Fruit fly (Drosophila melanogaster) ovary, adult (tissue): Measurements from ENCODE around the gene CycK.

Source experiments
- CG17801 ChIP-seq: fragments of 200-800 bp; optimal IDR thresholded peaks from 2 replicates; lab custom pipeline; 2019; ENCODE audit warnings: missing biosample characterization, mild to moderate bottlenecking, missing genetic modification characterization, moderate library complexity; ENCODE audit not compliant: partially characterized antibody

The CycK gene

DNA sequence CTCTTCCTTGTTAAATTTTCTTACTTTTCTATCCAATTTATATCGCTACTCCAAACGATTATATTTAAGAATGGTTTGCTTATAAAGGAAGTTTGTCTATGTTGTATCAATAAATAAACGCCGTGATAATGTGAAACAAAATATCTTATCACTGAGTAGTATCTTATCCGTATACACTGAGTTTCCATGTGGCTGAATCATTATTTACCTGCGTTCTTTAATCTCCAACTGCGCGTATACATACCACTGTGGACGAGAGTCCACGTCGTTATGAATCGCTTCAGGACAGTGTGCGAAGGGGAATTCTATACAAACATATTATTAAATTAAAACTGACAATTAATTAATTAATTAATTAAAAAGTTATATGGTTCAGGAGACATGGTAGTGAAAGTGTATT is 9.4 kb upstream of the CycK start:
- TF ChIP-seq CG17801: no peak

DNA sequence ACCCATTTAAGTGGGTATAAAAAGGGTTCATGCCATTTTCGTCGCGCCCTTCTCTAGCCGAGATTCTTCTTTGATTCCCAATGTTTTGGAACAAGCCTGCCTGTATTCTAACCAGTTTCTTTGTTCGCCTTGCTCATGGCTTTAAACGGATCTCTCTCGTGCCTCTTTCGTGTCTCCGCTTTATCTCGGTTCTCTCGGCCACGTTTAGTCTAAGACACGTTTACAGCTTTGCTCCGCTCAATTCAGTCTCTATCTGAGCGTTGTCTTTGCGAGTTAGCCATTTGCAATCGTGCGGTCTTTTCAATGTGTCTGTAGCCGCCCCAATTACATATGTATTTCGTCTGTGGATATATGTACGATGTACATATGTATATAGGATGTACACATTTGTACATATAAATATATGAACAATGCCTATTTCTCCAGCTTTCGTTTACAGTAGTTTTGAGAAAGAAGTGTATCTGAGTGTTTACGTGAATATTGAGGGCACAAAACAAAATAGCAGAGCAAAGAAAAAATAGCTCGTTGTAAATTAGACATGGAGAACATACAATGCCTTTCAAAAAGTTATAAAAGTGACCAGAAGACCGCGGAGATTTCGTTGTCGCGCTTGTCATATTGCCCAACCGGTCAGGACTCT is 4.3 kb upstream of the CycK start:
- TF ChIP-seq CG17801: no peak

DNA sequence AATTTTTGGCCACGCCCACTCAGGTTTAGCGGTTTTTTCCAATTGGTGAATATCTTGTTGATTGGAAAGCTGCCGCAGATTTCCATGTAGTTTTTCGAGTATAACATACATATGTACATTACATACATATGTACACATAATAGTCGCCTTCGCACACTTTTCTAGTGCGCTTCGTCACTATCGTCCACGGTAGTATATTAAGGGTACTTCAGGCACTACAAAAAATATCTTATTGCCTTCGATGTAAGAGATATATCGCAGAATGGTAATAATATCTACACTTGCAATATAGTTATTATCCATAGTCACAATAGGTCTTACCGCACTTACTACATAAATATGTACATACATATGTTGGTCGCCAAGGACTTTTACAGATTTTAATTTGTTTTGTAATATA is 3.0 kb upstream of the CycK start:
- TF ChIP-seq CG17801: no peak

DNA sequence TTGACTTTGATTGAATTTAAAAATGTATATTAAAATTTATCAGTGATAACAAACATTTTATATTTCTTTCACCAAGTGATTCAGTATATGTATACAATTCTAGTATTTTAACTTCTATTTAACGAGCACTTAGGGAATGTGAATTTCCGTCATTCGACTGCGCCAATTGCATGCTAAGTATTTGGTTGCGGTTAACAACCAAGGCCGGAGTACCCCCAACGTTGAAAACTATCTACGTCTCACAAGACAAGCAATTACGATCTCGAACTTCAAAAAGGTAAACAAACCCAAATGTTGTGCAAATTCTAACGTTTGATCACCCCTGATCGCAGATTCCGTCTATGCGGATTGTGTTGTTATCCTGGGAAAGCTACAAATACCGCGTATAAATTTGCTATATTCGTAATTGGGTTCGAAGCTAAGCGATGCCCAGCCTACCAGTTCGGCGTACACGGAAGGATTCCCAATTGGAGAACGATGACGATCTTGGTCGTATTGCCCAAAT is 1.3 kb upstream of the CycK start, which contains the start of gene CG42748:
TSS of gene CG42748 (plus strand) at position 51 of the 505 bp plus-strand sequence.
- TF ChIP-seq CG17801: no peak

DNA sequence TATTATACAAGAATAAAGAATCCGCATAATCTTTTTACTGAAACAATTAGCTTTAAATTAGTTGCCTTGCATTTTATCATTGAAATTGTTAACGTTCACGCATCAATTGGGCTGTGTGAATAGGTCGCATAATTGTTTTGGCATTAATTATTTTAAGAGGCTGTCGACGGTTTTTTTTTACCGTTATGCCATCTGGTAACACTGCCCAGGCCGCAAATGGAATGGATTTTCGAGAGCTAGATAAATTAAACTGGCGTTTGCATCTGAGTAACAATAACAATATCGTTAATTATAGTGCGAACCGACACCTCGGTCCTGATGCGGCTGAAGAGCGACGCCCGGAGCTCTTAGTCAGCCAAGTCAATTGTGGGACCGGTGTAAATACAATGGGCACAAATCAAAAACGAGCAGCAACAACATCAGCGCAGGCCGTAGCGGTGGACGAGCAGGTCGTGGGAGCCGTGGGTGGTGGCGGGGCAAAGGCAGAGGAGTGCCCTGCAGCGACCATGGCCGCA is 8.2 kb downstream of the CycK start:
- TF ChIP-seq CG17801: no peak

DNA sequence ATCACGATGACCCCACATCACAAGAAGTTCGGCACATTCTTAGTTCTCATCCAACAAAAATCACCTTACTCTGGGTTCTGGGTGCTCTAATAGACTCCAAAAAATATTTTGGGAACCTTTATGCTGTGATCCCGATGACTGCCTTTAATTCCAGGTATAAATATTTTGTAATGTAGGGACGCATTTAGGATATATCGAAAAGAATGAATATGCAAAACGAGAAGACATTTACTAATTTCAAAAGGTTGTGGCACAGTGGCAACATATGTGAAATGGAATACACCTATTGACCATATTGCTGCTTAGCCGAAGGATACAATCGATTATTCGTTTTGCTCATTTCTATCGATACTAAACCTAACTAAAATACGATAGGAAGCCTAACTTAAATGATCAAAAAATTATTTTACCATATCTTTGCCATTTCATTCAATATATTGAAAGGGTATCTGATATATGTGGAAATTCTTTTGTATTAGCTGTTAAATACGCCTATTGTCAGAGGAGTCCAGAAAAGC is 9.0 kb downstream of the CycK start, which contains the start of gene CG3651:
TSS of gene CG3651 (plus strand) at position 468 of the 518 bp plus-strand sequence.
- no peak for TF ChIP-seq CG17801

DNA sequence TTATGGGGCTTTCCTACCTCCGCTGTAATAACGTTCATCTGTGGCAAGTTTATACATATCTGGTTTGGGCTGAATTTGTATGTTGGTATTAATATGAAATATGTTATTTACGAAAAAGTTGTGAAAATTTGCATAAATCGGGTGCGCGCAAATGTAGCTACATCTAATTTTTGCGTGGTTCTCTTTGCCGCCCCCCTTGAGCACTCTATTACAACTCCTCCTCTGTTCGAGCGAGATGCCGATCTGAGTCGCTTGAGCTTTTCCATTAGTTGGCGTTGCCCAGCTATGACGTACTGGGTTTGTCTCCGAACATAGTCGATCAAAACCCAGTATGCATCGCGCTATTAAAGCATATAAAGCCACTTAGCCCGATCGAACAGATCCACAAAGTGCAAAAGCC is 21.3 kb downstream of the CycK start, which contains the start of gene CG6675:
TSS of gene CG6675 (plus strand) at position 301 of the 400 bp plus-strand sequence.
- no peak for TF ChIP-seq CG17801

DNA sequence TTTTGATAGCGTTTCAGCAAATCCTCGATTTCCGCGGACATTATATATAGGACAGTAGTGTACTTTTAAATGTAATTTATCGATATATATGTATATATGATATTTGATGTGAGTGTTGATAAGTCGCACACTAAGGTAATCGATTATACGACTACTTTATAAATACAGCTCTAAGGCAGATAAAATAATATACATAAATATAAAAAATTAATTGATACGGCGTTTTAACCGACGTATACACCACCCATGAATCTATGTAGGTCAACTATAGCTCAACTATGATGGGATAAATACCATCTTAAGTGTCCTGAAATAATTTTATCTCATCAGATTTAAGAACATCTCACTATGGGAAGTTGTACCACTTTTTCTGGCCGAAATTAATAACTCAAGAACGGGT is 22.7 kb downstream of the CycK start, which contains the start of gene CG10834:
TSS of gene CG10834 (minus strand) at position 101 of the 400 bp plus-strand sequence.
- no peak for TF ChIP-seq CG17801

DNA sequence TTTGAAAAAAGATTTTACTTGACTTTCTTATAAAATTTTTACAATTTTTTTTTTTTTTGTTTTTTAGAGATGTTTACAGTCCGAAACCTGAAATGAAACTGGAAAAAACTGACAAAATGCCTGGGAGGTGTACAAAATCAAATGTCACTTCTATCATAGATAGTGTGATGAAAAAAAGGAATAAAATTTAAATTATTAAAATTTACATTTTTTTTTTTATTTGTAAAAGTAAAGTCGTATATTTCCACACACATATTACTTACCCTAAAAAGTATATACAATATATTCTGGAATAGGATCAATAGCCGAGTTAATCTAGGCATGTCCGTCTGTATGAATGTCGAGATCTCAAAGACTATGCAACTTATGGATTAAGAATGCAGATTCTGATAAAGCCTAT is 24.5 kb downstream of the CycK start, which contains the start of gene CG15219:
TSS of gene CG15219 (minus strand) at position 101 of the 400 bp plus-strand sequence.
- TF ChIP-seq CG17801: no peak

DNA sequence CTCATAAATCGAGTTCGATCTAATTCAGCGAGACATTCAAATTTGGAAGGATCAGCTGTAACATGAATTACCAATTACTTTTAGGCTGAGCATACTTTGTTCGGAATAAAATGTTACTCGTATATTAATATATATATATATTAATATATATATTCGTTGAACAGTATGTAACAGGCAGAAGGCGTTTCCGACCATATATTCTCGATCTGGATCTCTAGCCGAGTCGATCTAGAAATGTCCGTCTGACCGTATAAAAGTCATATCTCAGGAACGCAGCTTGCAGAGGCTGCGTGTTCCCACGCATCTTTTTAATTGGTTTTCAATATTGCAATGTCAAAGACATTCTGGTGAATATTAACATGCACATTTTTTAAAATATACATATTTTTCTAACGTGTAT is 25.6 kb downstream of the CycK start, which contains the start of gene tplus3b:
TSS of gene tplus3b (minus strand) at position 101 of the 400 bp plus-strand sequence.
- no peak for TF ChIP-seq CG17801

DNA sequence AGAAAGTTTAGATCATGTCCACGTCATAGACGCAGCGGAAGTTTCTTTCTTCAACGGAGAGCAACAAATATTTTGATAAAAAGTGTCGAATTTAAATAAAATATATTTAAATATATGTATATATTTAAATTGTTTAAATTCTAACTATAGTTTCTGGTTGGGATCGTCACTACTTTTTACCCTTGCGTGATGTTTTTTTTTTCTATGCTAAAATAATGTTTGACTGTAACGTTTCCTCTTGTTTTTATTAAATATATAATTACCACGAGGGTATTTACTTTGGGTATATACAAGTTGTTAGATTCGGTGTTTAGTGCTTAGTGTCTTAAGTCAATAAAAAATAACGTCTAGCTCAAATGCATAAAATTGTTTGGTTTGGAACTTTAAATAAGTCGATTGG is 50.6 kb downstream of the CycK start, which contains the start of gene ttm3:
TSS of gene ttm3 (plus strand) at position 301 of the 400 bp plus-strand sequence.
- no peak for TF ChIP-seq CG17801
